Worm (Caenorhabditis elegans) whole organism, early embryonic: ENCODE data around the gene fbxb-98.

ENCODE experiments used
- F13C5.2 ChIP-seq: sonication (generic microtip); optimal IDR thresholded peaks from 2 replicates; lab custom pipeline; 2017; ENCODE audit warnings: mild to moderate bottlenecking, missing genetic modification characterization, inconsistent platforms, missing compliant biosample characterization
- ama-1 ChIP-seq: fragments of 150-350 bp; optimal IDR thresholded peaks from 2 replicates; lab custom pipeline; 2014
- ceh-13 ChIP-seq: fragments of 200-800 bp; sonication (Bioruptor generic); optimal IDR thresholded peaks from 2 replicates; lab custom pipeline; 2018; ENCODE audit warnings: mild to moderate bottlenecking, missing genetic modification characterization, missing compliant biosample characterization
- ets-7 ChIP-seq: sonication (generic microtip); optimal IDR thresholded peaks from 2 replicates; lab custom pipeline; 2016; ENCODE audit warnings: missing genotype, missing genetic modification characterization, missing compliant biosample characterization
- flt-1 ChIP-seq: fragments of 200-800 bp; sonication (Bioruptor generic); IDR thresholded peaks from 2 replicates; pipeline ENCODE4 v1.3.6; 2022; ENCODE audit warnings: missing genetic modification characterization, missing compliant biosample characterization
- hmbx-1 ChIP-seq: sonication (generic microtip); optimal IDR thresholded peaks from 2 replicates; lab custom pipeline; 2016; ENCODE audit warnings: mild to moderate bottlenecking, missing genetic modification characterization, missing compliant biosample characterization
- hmg-4 ChIP-seq: fragments of 200-800 bp; sonication (Bioruptor generic); optimal IDR thresholded peaks from 2 replicates; lab custom pipeline; 2018; ENCODE audit warnings: mild to moderate bottlenecking, missing genetic modification characterization, missing compliant biosample characterization
- hnd-1 ChIP-seq: sonication (generic microtip); optimal IDR thresholded peaks from 2 replicates; lab custom pipeline; 2016; ENCODE audit warnings: missing genetic modification characterization, missing compliant biosample characterization
- tbx-11 ChIP-seq: fragments of 200-800 bp; sonication (Bioruptor generic); IDR thresholded peaks from 2 replicates; pipeline ENCODE4 v1.3.6; 2022; ENCODE audit warnings: missing genetic modification characterization, missing compliant biosample characterization
- tra-4 ChIP-seq: sonication (generic microtip); optimal IDR thresholded peaks from 2 replicates; lab custom pipeline; 2017; ENCODE audit warnings: missing genetic modification characterization, missing compliant biosample characterization

DNA sequence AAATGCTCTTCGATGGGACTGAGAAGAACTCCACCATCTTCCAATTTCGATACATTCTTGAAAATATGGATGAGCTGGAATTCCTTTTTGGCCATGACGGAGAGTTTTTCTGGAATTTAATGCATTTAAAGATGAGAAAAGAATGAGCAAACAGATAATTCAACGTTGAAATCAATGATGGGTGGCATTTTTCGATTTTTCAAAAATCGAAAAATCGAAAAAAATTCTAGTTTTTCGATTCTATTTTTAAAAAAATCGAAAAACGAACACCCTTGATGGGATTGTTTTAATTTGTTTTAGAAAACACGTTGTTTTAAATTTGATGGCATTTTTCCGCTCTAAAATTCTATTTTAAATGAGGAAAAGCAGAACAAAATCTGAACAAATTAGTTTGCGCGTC lies 50.3 kb downstream of the fbxb-98 start, which contains the start of gene math-31:
- TF ChIP-seq hnd-1 (no peak), tra-4 (tag; lab: Kevin White, UChicago) (no peak), flt-1 (GFP tag; lab: Robert Waterston, UW) (no peak), F13C5.2 (no peak), ceh-13 (GFP tag; lab: Kevin White, UChicago) (no peak), tbx-11 (GFP tag; lab: Robert Waterston, UW) (no peak), ama-1 (lab: Kevin White, UChicago) (no peak), ets-7 (tag; lab: Kevin White, UChicago) (no peak), hmbx-1 (no peak), hmg-4 (GFP tag; lab: Kevin White, UChicago) (no peak)
